Fruit fly (Drosophila melanogaster) whole organism, embryonic: Measurements from ENCODE around the gene Ns1.

ENCODE experiments used
- Asciz ChIP-seq: fragments of 200-800 bp; sonication (Bioruptor generic); optimal IDR thresholded peaks from 2 replicates; lab custom pipeline; 2017; ENCODE audit warnings: missing biosample characterization, mild to moderate bottlenecking, missing genetic modification characterization, missing genetic modification reagents
- BEAF-32 ChIP-seq: fragments of 200-800 bp; sonication (Bioruptor generic); optimal IDR thresholded peaks from 3 replicates; lab custom pipeline; 2017; ENCODE audit warnings: missing biosample characterization, missing genetic modification characterization, mild to moderate bottlenecking, moderate library complexity, missing genetic modification reagents
- CG10979 ChIP-seq: fragments of 200-800 bp; sonication (Bioruptor generic); optimal IDR thresholded peaks from 2 replicates; lab custom pipeline; 2018; ENCODE audit warnings: missing biosample characterization, mild to moderate bottlenecking, missing genetic modification characterization, moderate library complexity
- CG11085 ChIP-seq: fragments of 200-800 bp; sonication (Bioruptor generic); IDR thresholded peaks from 2 replicates; pipeline ENCODE4 v1.3.6; 2022; ENCODE audit warnings: missing biosample characterization, missing genetic modification characterization
- CG11247 ChIP-seq: fragments of 200-800 bp; sonication (Bioruptor generic); IDR thresholded peaks from 2 replicates; pipeline ENCODE4 v1.3.6; 2022; ENCODE audit warnings: missing biosample characterization, missing genetic modification characterization
- CG13287 ChIP-seq: fragments of 200-800 bp; sonication (Bioruptor generic); IDR thresholded peaks from 2 replicates; pipeline ENCODE4 v1.3.6; 2022; ENCODE audit warnings: missing biosample characterization, missing genetic modification characterization; ENCODE audit not compliant: partially characterized antibody
- CG15011 ChIP-seq: fragments of 200-800 bp; sonication (Bioruptor generic); optimal IDR thresholded peaks from 3 replicates; lab custom pipeline; 2018; ENCODE audit warnings: missing biosample characterization, mild to moderate bottlenecking, missing genetic modification characterization
- CG15514 ChIP-seq: fragments of 200-800 bp; sonication (Bioruptor generic); optimal IDR thresholded peaks from 3 replicates; lab custom pipeline; 2017; ENCODE audit warnings: missing biosample characterization, missing genetic modification characterization, mild to moderate bottlenecking, moderate library complexity, missing genetic modification reagents
- CG1602 ChIP-seq: fragments of 200-800 bp; sonication (Bioruptor generic); optimal IDR thresholded peaks from 3 replicates; lab custom pipeline; 2016; ENCODE audit warnings: missing biosample characterization, missing genetic modification characterization
- CG2120 ChIP-seq: fragments of 200-800 bp; sonication (Bioruptor generic); optimal IDR thresholded peaks from 3 replicates; lab custom pipeline; 2016; ENCODE audit warnings: missing biosample characterization, missing genetic modification characterization
- CG2199 ChIP-seq: fragments of 200-800 bp; sonication (Bioruptor generic); IDR thresholded peaks from 3 replicates; pipeline ENCODE4 v1.3.6; 2022; ENCODE audit warnings: missing biosample characterization, missing genetic modification characterization
- CG2712 ChIP-seq: fragments of 200-800 bp; optimal IDR thresholded peaks from 3 replicates; lab custom pipeline; 2019; ENCODE audit warnings: missing biosample characterization, mild to moderate bottlenecking, missing genetic modification characterization, moderate library complexity
- CG30020 ChIP-seq: fragments of 200-800 bp; optimal IDR thresholded peaks from 2 replicates; lab custom pipeline; 2019; ENCODE audit warnings: missing biosample characterization, mild to moderate bottlenecking, missing genetic modification characterization, moderate library complexity
- CG32772 ChIP-seq: fragments of 200-800 bp; sonication (Bioruptor generic); IDR thresholded peaks from 2 replicates; pipeline ENCODE4 v1.3.6; 2022; ENCODE audit warnings: missing biosample characterization, missing genetic modification characterization
- CG34422 ChIP-seq: fragments of 200-800 bp; sonication (Bioruptor generic); IDR thresholded peaks from 3 replicates; pipeline ENCODE4 v1.3.6; 2022; ENCODE audit warnings: missing biosample characterization, missing genetic modification characterization
- CG4282 ChIP-seq: fragments of 200-800 bp; sonication (Bioruptor generic); optimal IDR thresholded peaks from 2 replicates; lab custom pipeline; 2016; ENCODE audit warnings: missing biosample characterization, missing genetic modification characterization
- CG4328 ChIP-seq: fragments of 200-800 bp; sonication (Bioruptor generic); optimal IDR thresholded peaks from 3 replicates; lab custom pipeline; 2017; ENCODE audit warnings: missing biosample characterization, missing genetic modification reagents, missing genetic modification characterization
- CG4424 ChIP-seq: fragments of 200-800 bp; sonication (Bioruptor generic); optimal IDR thresholded peaks from 3 replicates; lab custom pipeline; 2016; ENCODE audit warnings: missing biosample characterization, missing genetic modification characterization
- CG4617 ChIP-seq: fragments of 200-800 bp; sonication (Bioruptor generic); optimal IDR thresholded peaks from 3 replicates; lab custom pipeline; 2016; ENCODE audit warnings: missing biosample characterization, missing genetic modification characterization, borderline replicate concordance
- CG6813 ChIP-seq: fragments of 200-800 bp; sonication (Bioruptor generic); optimal IDR thresholded peaks from 2 replicates; lab custom pipeline; 2017; ENCODE audit warnings: missing biosample characterization, missing genetic modification characterization, mild to moderate bottlenecking, moderate library complexity, missing genetic modification reagents
- CG7357 ChIP-seq: fragments of 200-800 bp; sonication (Bioruptor generic); IDR thresholded peaks from 3 replicates; pipeline ENCODE4 v1.3.6; 2022; ENCODE audit warnings: missing biosample characterization, missing genetic modification characterization
- CG8924 ChIP-seq: fragments of 200-800 bp; optimal IDR thresholded peaks from 3 replicates; lab custom pipeline; 2019; ENCODE audit warnings: missing biosample characterization, mild to moderate bottlenecking, missing genetic modification characterization, moderate library complexity
- CG8944 ChIP-seq: fragments of 200-800 bp; sonication (Bioruptor generic); optimal IDR thresholded peaks from 3 replicates; lab custom pipeline; 2016; ENCODE audit warnings: missing biosample characterization, missing genetic modification characterization
- CG9215 ChIP-seq: fragments of 200-800 bp; sonication (Bioruptor generic); IDR thresholded peaks from 2 replicates; pipeline ENCODE4 v1.3.6; 2022; ENCODE audit warnings: missing biosample characterization, missing genetic modification characterization
- CG9797 ChIP-seq: fragments of 200-800 bp; sonication (Bioruptor generic); optimal IDR thresholded peaks from 3 replicates; lab custom pipeline; 2018; ENCODE audit warnings: missing biosample characterization, mild to moderate bottlenecking, missing genetic modification characterization
- Chrac-16 ChIP-seq: fragments of 200-800 bp; sonication (Bioruptor generic); optimal IDR thresholded peaks from 3 replicates; lab custom pipeline; 2016; ENCODE audit warnings: missing biosample characterization, missing genetic modification characterization
- Deaf1 ChIP-seq: fragments of 200-800 bp; optimal IDR thresholded peaks from 3 replicates; lab custom pipeline; 2019; ENCODE audit warnings: missing biosample characterization, mild to moderate bottlenecking, missing genetic modification characterization, moderate library complexity
- E2f2 ChIP-seq: fragments of 200-800 bp; sonication (Bioruptor generic); IDR thresholded peaks from 2 replicates; pipeline ENCODE4 v1.3.6; 2022; ENCODE audit warnings: missing biosample characterization, missing genetic modification characterization
- HLH54F ChIP-seq: fragments of 200-800 bp; sonication (Bioruptor generic); optimal IDR thresholded peaks from 3 replicates; lab custom pipeline; 2016; ENCODE audit warnings: missing biosample characterization, missing genetic modification characterization
- HmgZ ChIP-seq: fragments of 200-800 bp; sonication (Bioruptor generic); optimal IDR thresholded peaks from 2 replicates; lab custom pipeline; 2018; ENCODE audit warnings: missing biosample characterization, mild to moderate bottlenecking, missing genetic modification characterization
- Nf-YC ChIP-seq: fragments of 200-800 bp; optimal IDR thresholded peaks from 3 replicates; lab custom pipeline; 2019; ENCODE audit warnings: missing biosample characterization, mild to moderate bottlenecking, missing genetic modification characterization, moderate library complexity
- YL-1 ChIP-seq: fragments of 200-800 bp; sonication (Bioruptor generic); optimal IDR thresholded peaks from 3 replicates; lab custom pipeline; 2017; ENCODE audit warnings: missing biosample characterization, mild to moderate bottlenecking, missing genetic modification characterization
- ab ChIP-seq: fragments of 200-800 bp; sonication (Bioruptor generic); optimal IDR thresholded peaks from 2 replicates; lab custom pipeline; 2016; ENCODE audit warnings: missing biosample characterization, missing genetic modification characterization
- amos ChIP-seq: fragments of 200-800 bp; sonication (Bioruptor generic); IDR thresholded peaks from 2 replicates; pipeline ENCODE4 v1.3.6; 2022; ENCODE audit warnings: missing biosample characterization, missing genetic modification characterization; ENCODE audit not compliant: partially characterized antibody
- ato ChIP-seq: fragments of 200-800 bp; sonication (Bioruptor generic); IDR thresholded peaks from 2 replicates; pipeline ENCODE4 v1.3.6; 2022; ENCODE audit warnings: missing biosample characterization, missing genetic modification characterization; ENCODE audit not compliant: partially characterized antibody
- chn ChIP-seq: fragments of 200-800 bp; sonication (Bioruptor generic); optimal IDR thresholded peaks from 2 replicates; lab custom pipeline; 2016; ENCODE audit warnings: missing biosample characterization, missing genetic modification characterization
- cwo ChIP-seq: fragments of 200-800 bp; sonication (Bioruptor generic); optimal IDR thresholded peaks from 3 replicates; lab custom pipeline; 2017; ENCODE audit warnings: missing biosample characterization, missing genetic modification characterization, mild to moderate bottlenecking, moderate library complexity, missing genetic modification reagents
- dm ChIP-seq: fragments of 200-800 bp; sonication (Bioruptor generic); optimal IDR thresholded peaks from 3 replicates; lab custom pipeline; 2016; ENCODE audit warnings: missing biosample characterization, missing genetic modification characterization
- gsb-n ChIP-seq: fragments of 200-800 bp; sonication (Bioruptor generic); optimal IDR thresholded peaks from 3 replicates; lab custom pipeline; 2018; ENCODE audit warnings: missing biosample characterization, mild to moderate bottlenecking, missing genetic modification characterization
- kah ChIP-seq: fragments of 200-800 bp; sonication (Bioruptor generic); optimal IDR thresholded peaks from 2 replicates; lab custom pipeline; 2018; ENCODE audit warnings: missing biosample characterization, mild to moderate bottlenecking, missing genetic modification characterization
- knrl ChIP-seq: fragments of 200-800 bp; sonication (Bioruptor generic); IDR thresholded peaks from 3 replicates; pipeline ENCODE4 v1.3.6; 2022; ENCODE audit warnings: missing biosample characterization, missing genetic modification characterization; ENCODE audit not compliant: partially characterized antibody
- mirr ChIP-seq: fragments of 200-800 bp; sonication (Bioruptor generic); optimal IDR thresholded peaks from 3 replicates; lab custom pipeline; 2018; ENCODE audit warnings: missing biosample characterization, mild to moderate bottlenecking, missing genetic modification characterization
- onecut ChIP-seq: fragments of 200-800 bp; sonication (Bioruptor generic); IDR thresholded peaks from 2 replicates; pipeline ENCODE4 v1.3.6; 2022; ENCODE audit warnings: missing biosample characterization, missing genetic modification characterization
- pb ChIP-seq: fragments of 200-800 bp; sonication (Bioruptor generic); optimal IDR thresholded peaks from 3 replicates; lab custom pipeline; 2016; ENCODE audit warnings: missing biosample characterization, missing genetic modification characterization
- pho ChIP-seq: fragments of 200-800 bp; sonication (Bioruptor generic); optimal IDR thresholded peaks from 2 replicates; lab custom pipeline; 2016; ENCODE audit warnings: missing biosample characterization, missing genetic modification characterization
- row ChIP-seq: fragments of 200-800 bp; sonication (Bioruptor generic); IDR thresholded peaks from 3 replicates; pipeline ENCODE4 v1.3.6; 2022; ENCODE audit warnings: missing biosample characterization, missing genetic modification characterization
- sim ChIP-seq: fragments of 200-800 bp; sonication (Bioruptor generic); IDR thresholded peaks from 2 replicates; pipeline ENCODE4 v1.3.6; 2022; ENCODE audit warnings: missing biosample characterization, missing genetic modification characterization
- tin ChIP-seq: fragments of 200-800 bp; sonication (Bioruptor generic); optimal IDR thresholded peaks from 3 replicates; lab custom pipeline; 2016; ENCODE audit warnings: missing biosample characterization, missing genetic modification characterization
- vfl ChIP-seq: fragments of 200-800 bp; sonication (Bioruptor generic); optimal IDR thresholded peaks from 2 replicates; lab custom pipeline; 2016; ENCODE audit warnings: missing biosample characterization, missing genetic modification characterization

Gene Ns1

DNA sequence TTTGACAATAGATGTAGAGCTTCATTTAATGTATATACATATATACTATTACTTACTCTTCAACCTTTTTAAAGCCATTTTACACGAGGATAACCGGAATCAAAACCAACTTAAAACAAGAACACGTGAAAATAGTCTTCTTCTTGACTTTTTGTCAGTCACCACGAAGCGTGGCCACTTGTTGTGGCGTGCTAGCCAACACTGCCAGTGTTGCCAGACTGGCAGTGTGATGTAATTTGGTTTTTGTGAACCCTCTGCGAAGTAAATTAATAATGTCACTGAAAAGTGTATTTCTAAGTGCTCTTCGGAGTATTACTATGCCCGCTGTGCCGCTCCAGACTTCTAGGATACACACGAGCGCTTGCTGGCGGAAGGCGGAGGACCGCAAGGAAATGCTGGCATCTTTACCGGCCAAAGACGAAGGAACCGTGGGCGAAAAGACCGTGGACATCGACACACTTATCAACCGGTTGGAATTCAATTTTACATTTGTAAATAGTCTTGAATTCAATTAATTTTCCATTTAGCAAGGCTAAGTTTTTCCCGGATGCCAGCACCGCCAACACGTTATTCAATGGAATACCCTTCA, at the start of gene Ns1, which contains the start of gene mRpS11 (continued):
- TF ChIP-seq CG7357 (GFP tag; lab: Robert Waterston, UW) (no peak), CG15514 (GFP tag; lab: Kevin White, UChicago) (peak; percentile 79), HLH54F (GFP tag; lab: Kevin White, UChicago) (peak; percentile 15), CG1602 (peak; percentile 4), CG6813 (no peak), CG2712 (peak; percentile 29), Nf-YC (tag; lab: Kevin White, UChicago) (peak; percentile 24), mirr (GFP tag; lab: Kevin White, UChicago) (peak; percentile 38), HmgZ (tag; lab: Kevin White, UChicago) (peak; percentile 81), CG4424 (GFP tag; lab: Kevin White, UChicago) (peak; percentile 37), row (GFP tag; lab: Robert Waterston, UW) (peak; percentile 36; the same call in 2 of the 3 replicates), CG32772 (GFP tag; lab: Robert Waterston, UW) (no peak), tin (GFP tag; lab: Kevin White, UChicago) (peak; percentile 11), CG11085 (no peak), sim (GFP tag; lab: Robert Waterston, UW) (no peak), CG4617 (GFP tag; lab: Kevin White, UChicago) (peak; percentile 96), Chrac-16 (GFP tag; lab: Kevin White, UChicago) (peak; percentile 14), CG15011 (GFP tag; lab: Kevin White, UChicago) (no peak), BEAF-32 (GFP tag; lab: Kevin White, UChicago) (peak; percentile 46), pho (GFP tag; lab: Kevin White, UChicago) (peak; percentile 24), knrl (GFP tag; lab: Robert Waterston, UW) (peak; percentile 30; the same call in 1 of the 3 replicates), CG34422 (GFP tag; lab: Robert Waterston, UW) (peak; percentile 87; the same call in 2 of the 3 replicates), CG2199 (GFP tag; lab: Robert Waterston, UW) (peak; percentile 68; the same call in 1 of the 3 replicates), chn (peak; percentile 30), CG13287 (GFP tag; lab: Robert Waterston, UW) (peak; percentile 57; the same call in 1 of the 2 replicates), CG30020 (tag; lab: Kevin White, UChicago) (peak; percentile 26), kah (peak; percentile 96), dm (GFP tag; lab: Kevin White, UChicago) (peak; percentile 99), ab (GFP tag; lab: Kevin White, UChicago) (no peak), CG2120 (GFP tag; lab: Kevin White, UChicago) (peak; percentile 60), CG8924 (tag; lab: Kevin White, UChicago) (peak; percentile 5), CG10979 (tag; lab: Kevin White, UChicago) (peak; percentile 15), amos (GFP tag; lab: Robert Waterston, UW) (peak; percentile 36; the same call in 1 of the 2 replicates), YL-1 (GFP tag; lab: Kevin White, UChicago) (peak; percentile 100), E2f2 (0 out of 2 replicates have a peak, but pooled peaks have one; percentile 38), Asciz (GFP tag; lab: Kevin White, UChicago) (no peak), Deaf1 (tag; lab: Kevin White, UChicago) (no peak), cwo (peak; percentile 85), pb (GFP tag; lab: Kevin White, UChicago) (peak; percentile 2), onecut (peak; percentile 39; the same call in 1 of the 2 replicates), gsb-n (tag; lab: Kevin White, UChicago) (peak; percentile 30), CG9797 (GFP tag; lab: Kevin White, UChicago) (peak; percentile 23), CG11247 (0 out of 2 replicates have a peak, but pooled peaks have one; percentile 30), ato (GFP tag; lab: Robert Waterston, UW) (peak; percentile 28; the same call in 1 of the 2 replicates), CG9215 (no peak), CG4328 (GFP tag; lab: Kevin White, UChicago) (peak; percentile 4), CG8944 (no peak), vfl (GFP tag; lab: Kevin White, UChicago) (peak; percentile 22), CG4282 (GFP tag; lab: Kevin White, UChicago) (peak; percentile 38)
